Fruit fly (Drosophila melanogaster): ENCODE measurements around the gene CG32756.

CG32756 gene

dm6 chrX:5968094-5968723, 22.7 kb downstream of the CG32756 start (continued):
- TF ChIP-seq Hr39 (GFP tag; optimal IDR thresholded peaks at IDR 0.05), result peak; percentile 24
- peak; percentile 67 for TF ChIP-seq svp (GFP tag)
- no peak for TF ChIP-seq Smox (GFP tag; optimal IDR thresholded peaks at IDR 0.05)
- peak; percentile 29 for TF ChIP-seq lz (GFP tag; optimal IDR thresholded peaks at IDR 0.05)
- peak; percentile 63 for TF ChIP-seq CG10631 (GFP tag; optimal IDR thresholded peaks at IDR 0.05)
- no peak for TF ChIP-seq CG9139 (GFP tag; optimal IDR thresholded peaks at IDR 0.05)
- TF ChIP-seq OdsH (GFP tag; optimal IDR thresholded peaks at IDR 0.05), result peak; percentile 56
- no peak for TF ChIP-seq Eip93F (GFP tag; optimal IDR thresholded peaks at IDR 0.05)
- peak; percentile 53 for TF ChIP-seq dac (GFP tag; optimal IDR thresholded peaks at IDR 0.05)
- TF ChIP-seq Sox15 (GFP tag; optimal IDR thresholded peaks at IDR 0.05), result no peak
- TF ChIP-seq CG11902 (GFP tag; optimal IDR thresholded peaks at IDR 0.05), result no peak
- TF ChIP-seq acj6 (GFP tag; optimal IDR thresholded peaks at IDR 0.05), result peak; percentile 60
- TF ChIP-seq CG11294 (GFP tag; IDR thresholded peaks at IDR 0.05), result peak; percentile 67; the same call in 1 of the 2 replicates
- TF ChIP-seq Ets96B (tag; optimal IDR thresholded peaks at IDR 0.05), result peak; percentile 57
- TF ChIP-seq Lpt (GFP tag; optimal IDR thresholded peaks at IDR 0.05), result peak; percentile 76
- peak; percentile 29 for TF ChIP-seq CG11762 (GFP tag; optimal IDR thresholded peaks at IDR 0.05; ENCODE audit: insufficient read depth)
- peak; percentile 30 for TF ChIP-seq fd59A (GFP tag; optimal IDR thresholded peaks at IDR 0.05)
- peak; percentile 18 for TF ChIP-seq Sox102F (GFP tag; optimal IDR thresholded peaks at IDR 0.05)
- peak; percentile 30 for TF ChIP-seq topi (GFP tag; optimal IDR thresholded peaks at IDR 0.05)
- TF ChIP-seq CG32006 (GFP tag; optimal IDR thresholded peaks at IDR 0.05), result peak; percentile 79
- peak; percentile 74 for TF ChIP-seq Hr4 (GFP tag; optimal IDR thresholded peaks at IDR 0.05)
- TF ChIP-seq CG7368 (GFP tag; optimal IDR thresholded peaks at IDR 0.05), result peak; percentile 39
- peak; percentile 68 for TF ChIP-seq net (GFP tag; optimal IDR thresholded peaks at IDR 0.05)
- TF ChIP-seq CG8119 (GFP tag; IDR thresholded peaks at IDR 0.05), result peak; percentile 80
- TF ChIP-seq fd85E (GFP tag; optimal IDR thresholded peaks at IDR 0.05), result no peak
- peak; percentile 3 for TF ChIP-seq CG31627 (GFP tag; optimal IDR thresholded peaks at IDR 0.05)
- TF ChIP-seq salr (GFP tag; optimal IDR thresholded peaks at IDR 0.05), result peak; percentile 53 to 58
- peak; percentile 68 for TF ChIP-seq CG6276 (GFP tag; optimal IDR thresholded peaks at IDR 0.05)
- TF ChIP-seq eg (GFP tag; IDR thresholded peaks at IDR 0.05), result peak; percentile 92
- TF ChIP-seq spab (GFP tag; optimal IDR thresholded peaks at IDR 0.05), result peak; percentile 44
- peak; percentile 8 for TF ChIP-seq CG8632 (GFP tag; optimal IDR thresholded peaks at IDR 0.05)
- TF ChIP-seq CG1621 (tag; optimal IDR thresholded peaks at IDR 0.05), result peak; percentile 68
- TF ChIP-seq Hr38 (GFP tag; optimal IDR thresholded peaks at IDR 0.05), result no peak
- TF ChIP-seq Gug (GFP tag; IDR thresholded peaks at IDR 0.05), result peak; percentile 78

dm6 chrX:5969860-5970665, 24.6 kb downstream of the CG32756 start:
- TF ChIP-seq CG6808 (GFP tag; optimal IDR thresholded peaks at IDR 0.05), result peak; percentile 54
- peak; percentile 33 for TF ChIP-seq OdsH (GFP tag; optimal IDR thresholded peaks at IDR 0.05)
- TF ChIP-seq Sox102F (GFP tag; optimal IDR thresholded peaks at IDR 0.05), result peak; percentile 18
- no peak for TF ChIP-seq CG9139 (GFP tag; optimal IDR thresholded peaks at IDR 0.05)
- TF ChIP-seq Blimp-1 (GFP tag; optimal IDR thresholded peaks at IDR 0.05), result peak; percentile 17
- TF ChIP-seq salr (GFP tag; optimal IDR thresholded peaks at IDR 0.05), result peak in 1 of 2 experiments; percentile 46
- TF ChIP-seq CG6854 (GFP tag; optimal IDR thresholded peaks at IDR 0.05), result no peak
- peak; percentile 62 for TF ChIP-seq CG32006 (GFP tag; optimal IDR thresholded peaks at IDR 0.05)
- peak; percentile 59 for TF ChIP-seq CG6163 (GFP tag; IDR thresholded peaks at IDR 0.05)
- TF ChIP-seq eg (GFP tag; IDR thresholded peaks at IDR 0.05), result peak; percentile 27; the same call in 2 of the 3 replicates
- TF ChIP-seq CG8119 (GFP tag; IDR thresholded peaks at IDR 0.05), result 0 out of 3 replicates have a peak, but pooled peaks have one; percentile 22
- peak; percentile 39 for TF ChIP-seq fkh (GFP tag; optimal IDR thresholded peaks at IDR 0.05)
- TF ChIP-seq CG3032 (tag; optimal IDR thresholded peaks at IDR 0.05), result peak; percentile 50
- peak; percentile 86 for TF ChIP-seq Eip78C (GFP tag)
- TF ChIP-seq Eip93F (GFP tag; optimal IDR thresholded peaks at IDR 0.05), result no peak
- no peak for TF ChIP-seq Eip75B (GFP tag; optimal IDR thresholded peaks at IDR 0.05)
- peak; percentile 27 for TF ChIP-seq net (GFP tag; optimal IDR thresholded peaks at IDR 0.05)
- TF ChIP-seq fd85E (GFP tag; optimal IDR thresholded peaks at IDR 0.05), result no peak
- no peak for TF ChIP-seq fd59A (GFP tag; optimal IDR thresholded peaks at IDR 0.05)
- peak; percentile 23 for TF ChIP-seq lz (GFP tag; optimal IDR thresholded peaks at IDR 0.05)
- peak; percentile 43 for TF ChIP-seq Hr4 (GFP tag; optimal IDR thresholded peaks at IDR 0.05)
- no peak for TF ChIP-seq CG6276 (GFP tag; optimal IDR thresholded peaks at IDR 0.05)
- TF ChIP-seq esn (GFP tag; optimal IDR thresholded peaks at IDR 0.05), result peak; percentile 50
- peak; percentile 31 for TF ChIP-seq CG4318 (GFP tag; optimal IDR thresholded peaks at IDR 0.05)
- TF ChIP-seq vri (GFP tag; optimal IDR thresholded peaks at IDR 0.05), result no peak
- peak; percentile 19 for TF ChIP-seq spab (GFP tag; optimal IDR thresholded peaks at IDR 0.05)
- TF ChIP-seq CG11762 (GFP tag; optimal IDR thresholded peaks at IDR 0.05; ENCODE audit: insufficient read depth), result no peak
- TF ChIP-seq topi (GFP tag; optimal IDR thresholded peaks at IDR 0.05), result peak; percentile 40
- TF ChIP-seq pdm3 (GFP tag; optimal IDR thresholded peaks at IDR 0.05), result peak; percentile 31

All from whole organism, prepupa.